Fruit fly (Drosophila melanogaster) whole organism, embryonic: ENCODE measurements around the gene CG14120.

Experiments used
- Asciz ChIP-seq: fragments of 200-800 bp; sonication (Bioruptor generic); optimal IDR thresholded peaks from 2 replicates; lab custom pipeline; 2017; ENCODE audit warnings: missing biosample characterization, mild to moderate bottlenecking, missing genetic modification characterization, missing genetic modification reagents
- Atf3 ChIP-seq: fragments of 200-800 bp; sonication (Bioruptor generic); optimal IDR thresholded peaks from 3 replicates; lab custom pipeline; 2016; ENCODE audit warnings: missing biosample characterization, missing genetic modification characterization
- B-H1 ChIP-seq: fragments of 200-800 bp; sonication (Bioruptor generic); IDR thresholded peaks from 3 replicates; pipeline ENCODE4 v1.3.6; 2022; ENCODE audit warnings: missing biosample characterization, missing genetic modification characterization
- CG10654 ChIP-seq: fragments of 200-800 bp; sonication (Bioruptor generic); optimal IDR thresholded peaks from 2 replicates; lab custom pipeline; 2016; ENCODE audit warnings: missing biosample characterization, missing genetic modification characterization
- CG11456 ChIP-seq: fragments of 200-800 bp; sonication (Bioruptor generic); IDR thresholded peaks from 3 replicates; pipeline ENCODE4 v1.3.6; 2022; ENCODE audit warnings: missing biosample characterization, missing genetic modification characterization
- CG17802 ChIP-seq: fragments of 200-800 bp; sonication (Bioruptor generic); optimal IDR thresholded peaks from 2 replicates; lab custom pipeline; 2018; ENCODE audit warnings: missing biosample characterization, mild to moderate bottlenecking, missing genetic modification characterization, moderate library complexity
- CG18764 ChIP-seq: fragments of 200-800 bp; sonication (Bioruptor generic); optimal IDR thresholded peaks from 3 replicates; lab custom pipeline; 2016; ENCODE audit warnings: missing biosample characterization, missing genetic modification characterization
- CG33557 ChIP-seq: fragments of 200-800 bp; sonication (Bioruptor generic); optimal IDR thresholded peaks from 2 replicates; lab custom pipeline; 2019; ENCODE audit warnings: missing biosample characterization, mild to moderate bottlenecking, missing genetic modification characterization, moderate library complexity
- CG3726 ChIP-seq: fragments of 200-800 bp; sonication (Bioruptor generic); IDR thresholded peaks from 3 replicates; pipeline ENCODE4, ENCODE4 v1.3.6; 2022; ENCODE audit warnings: missing biosample characterization, missing genetic modification characterization
- CG4282 ChIP-seq: fragments of 200-800 bp; sonication (Bioruptor generic); optimal IDR thresholded peaks from 2 replicates; lab custom pipeline; 2016; ENCODE audit warnings: missing biosample characterization, missing genetic modification characterization
- CG4617 ChIP-seq: fragments of 200-800 bp; sonication (Bioruptor generic); optimal IDR thresholded peaks from 3 replicates; lab custom pipeline; 2016; ENCODE audit warnings: missing biosample characterization, missing genetic modification characterization, borderline replicate concordance
- CG7928 ChIP-seq: fragments of 200-800 bp; sonication (Bioruptor generic); optimal IDR thresholded peaks from 2 replicates; lab custom pipeline; 2017; ENCODE audit warnings: missing biosample characterization, mild to moderate bottlenecking, missing genetic modification characterization
- CG7987 ChIP-seq: fragments of 200-800 bp; sonication (Bioruptor generic); optimal IDR thresholded peaks from 2 replicates; lab custom pipeline; 2018; ENCODE audit warnings: missing biosample characterization, mild to moderate bottlenecking, missing genetic modification characterization, moderate library complexity
- CG9932 ChIP-seq: fragments of 200-800 bp; sonication (Bioruptor generic); IDR thresholded peaks from 2 replicates; pipeline ENCODE4 v1.3.6; 2022; ENCODE audit warnings: missing biosample characterization, missing genetic modification characterization
- CTCF ChIP-seq: fragments of 200-800 bp; sonication (Bioruptor generic); optimal IDR thresholded peaks from 2 replicates; lab custom pipeline; 2017; ENCODE audit warnings: missing biosample characterization, mild to moderate bottlenecking, missing genetic modification characterization, moderate library complexity
- D19A ChIP-seq: fragments of 200-800 bp; optimal IDR thresholded peaks from 3 replicates; lab custom pipeline; 2019; ENCODE audit warnings: missing biosample characterization, mild to moderate bottlenecking, missing genetic modification characterization, moderate library complexity
- Dip2 ChIP-seq: fragments of 200-800 bp; sonication (Bioruptor generic); IDR thresholded peaks from 2 replicates; pipeline ENCODE4 v1.3.6; 2022; ENCODE audit warnings: missing biosample characterization, missing genetic modification characterization
- Dref ChIP-seq: fragments of 200-800 bp; sonication (Bioruptor generic); IDR thresholded peaks from 2 replicates; pipeline ENCODE4 v1.3.6; 2022; ENCODE audit warnings: missing biosample characterization, missing genetic modification characterization
- Eip74EF ChIP-seq, 2 experiments: fragments of 200-800 bp in 1 of 2; fragments of >200 bp in 1 of 2; sonication (Bioruptor generic) in 1 of 2; optimal IDR thresholded peaks; 2 replicates each; lab custom pipeline; 2017 to 2019; ENCODE audit warnings: missing biosample characterization in 2 of 2, missing genetic modification characterization in 2 of 2, mild to moderate bottlenecking in 1 of 2, moderate library complexity in 1 of 2
- HmgZ ChIP-seq: fragments of 200-800 bp; sonication (Bioruptor generic); optimal IDR thresholded peaks from 2 replicates; lab custom pipeline; 2018; ENCODE audit warnings: missing biosample characterization, mild to moderate bottlenecking, missing genetic modification characterization
- MBD-R2 ChIP-seq: fragments of 200-800 bp; sonication (Bioruptor generic); IDR thresholded peaks from 2 replicates; pipeline ENCODE4 v1.3.6; 2022; ENCODE audit warnings: missing biosample characterization, missing genetic modification characterization
- Mad ChIP-seq: fragments of 200-800 bp; sonication (Bioruptor generic); optimal IDR thresholded peaks from 2 replicates; lab custom pipeline; 2016; ENCODE audit warnings: missing biosample characterization, missing genetic modification characterization
- Nf-YB ChIP-seq: fragments of 200-800 bp; sonication (Bioruptor generic); optimal IDR thresholded peaks from 3 replicates; lab custom pipeline; 2019; ENCODE audit warnings: missing biosample characterization, mild to moderate bottlenecking, missing genetic modification characterization, moderate library complexity
- Scr ChIP-seq: fragments of 200-800 bp; sonication (Bioruptor generic); IDR thresholded peaks from 2 replicates; pipeline ENCODE4 v1.3.6; 2022; ENCODE audit warnings: missing biosample characterization, missing genetic modification characterization; ENCODE audit not compliant: partially characterized antibody
- az2 ChIP-seq: fragments of 200-800 bp; sonication (Bioruptor generic); optimal IDR thresholded peaks from 3 replicates; lab custom pipeline; 2016; ENCODE audit warnings: missing biosample characterization, missing genetic modification characterization
- crp ChIP-seq, 2 experiments: fragments of 200-800 bp; sonication (Bioruptor generic); optimal IDR thresholded peaks; 2 replicates in 1 of 2; 3 replicates in 1 of 2; lab custom pipeline; 2017; ENCODE audit warnings: missing biosample characterization in 2 of 2, missing genetic modification characterization in 2 of 2, mild to moderate bottlenecking in 1 of 2, moderate library complexity in 1 of 2
- exex ChIP-seq: fragments of 200-800 bp; sonication (Bioruptor generic); optimal IDR thresholded peaks from 4 replicates; lab custom pipeline; 2018; ENCODE audit warnings: missing biosample characterization, mild to moderate bottlenecking, missing genetic modification characterization, moderate library complexity
- gcm ChIP-seq: fragments of 200-800 bp; sonication (Bioruptor generic); optimal IDR thresholded peaks from 2 replicates; lab custom pipeline; 2019; ENCODE audit warnings: missing biosample characterization, mild to moderate bottlenecking, missing genetic modification characterization, moderate library complexity
- gem ChIP-seq: fragments of 200-800 bp; sonication (Bioruptor generic); optimal IDR thresholded peaks from 2 replicates; lab custom pipeline; 2019; ENCODE audit warnings: missing biosample characterization, mild to moderate bottlenecking, missing genetic modification characterization, moderate library complexity
- gt ChIP-seq: fragments of 200-800 bp; sonication (Bioruptor generic); IDR thresholded peaks from 2 replicates; pipeline ENCODE4 v1.3.6; 2022; ENCODE audit warnings: missing biosample characterization, missing genetic modification characterization
- lilli ChIP-seq: fragments of 200-800 bp; sonication (Bioruptor generic); optimal IDR thresholded peaks from 3 replicates; lab custom pipeline; 2016; ENCODE audit warnings: missing biosample characterization, missing genetic modification characterization
- lmd ChIP-seq: fragments of 200-800 bp; sonication (Bioruptor generic); IDR thresholded peaks from 2 replicates; pipeline ENCODE4 v1.3.6; 2022; ENCODE audit warnings: missing biosample characterization, missing genetic modification characterization
- maf-S ChIP-seq: fragments of 200-800 bp; sonication (Bioruptor generic); optimal IDR thresholded peaks from 2 replicates; lab custom pipeline; 2016; ENCODE audit warnings: missing biosample characterization, missing genetic modification characterization
- mirr ChIP-seq: fragments of 200-800 bp; sonication (Bioruptor generic); optimal IDR thresholded peaks from 3 replicates; lab custom pipeline; 2018; ENCODE audit warnings: missing biosample characterization, mild to moderate bottlenecking, missing genetic modification characterization
- nau ChIP-seq: fragments of 200-800 bp; sonication (Bioruptor generic); optimal IDR thresholded peaks from 3 replicates; lab custom pipeline; 2017; ENCODE audit warnings: missing biosample characterization, mild to moderate bottlenecking, missing genetic modification characterization, missing genetic modification reagents
- pfk ChIP-seq: fragments of 200-800 bp; sonication (Bioruptor generic); optimal IDR thresholded peaks from 2 replicates; lab custom pipeline; 2018; ENCODE audit warnings: missing biosample characterization, mild to moderate bottlenecking, missing genetic modification characterization, moderate library complexity
- pnt ChIP-seq: fragments of 200-800 bp; sonication (Bioruptor generic); optimal IDR thresholded peaks from 3 replicates; lab custom pipeline; 2016; ENCODE audit warnings: missing biosample characterization, missing genetic modification characterization
- repo ChIP-seq: fragments of 200-800 bp; sonication (Bioruptor generic); optimal IDR thresholded peaks from 2 replicates; lab custom pipeline; 2016; ENCODE audit warnings: missing biosample characterization, missing genetic modification characterization
- sima ChIP-seq: fragments of 200-800 bp; sonication (Bioruptor generic); optimal IDR thresholded peaks from 2 replicates; lab custom pipeline; 2016; ENCODE audit warnings: missing biosample characterization, missing genetic modification characterization
- slou ChIP-seq: fragments of 200-800 bp; sonication (Bioruptor generic); optimal IDR thresholded peaks from 3 replicates; lab custom pipeline; 2016; ENCODE audit warnings: missing biosample characterization, missing genetic modification characterization
- tio ChIP-seq: fragments of 200-800 bp; sonication (Bioruptor generic); optimal IDR thresholded peaks from 2 replicates; lab custom pipeline; 2017; ENCODE audit warnings: missing biosample characterization, missing genetic modification characterization, inconsistent platforms
- unpg ChIP-seq: fragments of 200-800 bp; sonication (Bioruptor generic); optimal IDR thresholded peaks from 3 replicates; lab custom pipeline; 2018; ENCODE audit warnings: missing biosample characterization, mild to moderate bottlenecking, missing genetic modification characterization, moderate library complexity
- vfl ChIP-seq: fragments of 200-800 bp; sonication (Bioruptor generic); optimal IDR thresholded peaks from 2 replicates; lab custom pipeline; 2016; ENCODE audit warnings: missing biosample characterization, missing genetic modification characterization
- zfh1 ChIP-seq: fragments of 200-800 bp; sonication (Bioruptor generic); IDR thresholded peaks from 3 replicates; pipeline ENCODE4 v1.3.6; 2022; ENCODE audit warnings: missing biosample characterization, missing genetic modification characterization

Gene CG14120

DNA sequence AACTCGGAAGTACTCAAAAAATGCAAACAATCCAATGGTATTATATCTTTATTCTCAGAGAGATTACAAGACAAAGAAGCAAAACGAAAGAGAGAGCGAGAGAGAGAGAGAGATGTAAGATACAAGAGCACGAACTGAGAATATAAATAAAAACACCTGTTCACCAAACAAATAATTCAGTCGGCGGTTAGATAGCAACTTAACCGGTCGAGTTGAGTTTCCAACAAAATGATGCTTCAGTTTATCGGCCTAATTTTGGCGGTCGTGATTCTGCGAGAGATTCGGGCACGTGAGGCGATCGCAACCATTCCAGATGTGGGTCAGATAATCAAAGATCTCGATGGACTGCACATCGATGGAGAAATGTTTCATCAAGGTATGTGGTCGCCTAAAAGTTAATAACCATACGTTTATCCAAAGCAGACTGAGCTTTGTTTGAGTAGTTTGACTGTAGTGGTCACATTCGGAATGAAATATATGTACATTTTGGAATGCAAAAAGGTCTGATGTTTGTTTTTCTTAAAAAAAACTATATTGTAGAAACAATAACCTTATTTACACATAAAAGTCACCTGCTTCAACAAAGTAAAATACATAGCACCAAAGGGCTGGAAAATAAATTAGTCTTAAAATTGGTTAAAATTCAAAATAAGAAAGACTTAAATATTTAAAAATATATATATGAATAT is 7.8 kb downstream of the CG14120 start, which contains the start of gene CG14118 (continued):
- TF ChIP-seq pnt (GFP tag; lab: Kevin White, UChicago) (no peak), sima (GFP tag; lab: Kevin White, UChicago) (no peak), CG9932 (no peak), CG3726 (GFP tag; lab: Robert Waterston, UW) (no peak)
- TF ChIP-seq, all 482 proteins: peak for 44

DNA sequence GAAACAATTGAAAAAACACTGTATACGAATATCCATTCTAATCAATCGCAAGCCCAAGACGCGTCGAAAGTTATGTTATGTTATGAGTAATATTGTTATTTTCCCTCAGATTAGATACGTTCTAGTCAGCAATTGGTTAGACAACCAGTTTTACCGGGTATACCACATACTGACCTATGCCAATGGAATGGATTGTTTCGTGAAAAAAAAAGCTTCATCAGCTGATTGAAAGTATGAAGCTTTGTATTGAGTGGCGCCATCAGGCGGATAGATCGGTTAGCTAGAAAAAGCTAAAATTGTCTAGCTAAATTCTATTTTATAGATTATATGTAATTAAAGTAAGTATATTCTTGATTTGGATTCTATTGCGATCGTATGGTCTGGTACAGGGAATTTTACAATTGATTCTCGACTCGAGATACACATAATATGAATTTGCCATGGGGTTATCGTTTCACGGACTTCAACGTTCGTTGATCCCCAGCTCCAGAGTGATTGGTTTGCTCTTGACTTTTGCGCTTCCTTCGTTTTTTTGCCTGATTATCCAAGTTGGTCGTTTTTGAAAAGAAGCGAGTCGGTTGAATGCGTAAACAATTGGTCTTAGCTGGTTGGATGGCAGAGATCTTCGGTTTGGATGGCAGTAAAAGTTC is 17.9 kb downstream of the CG14120 start, which contains the start of gene CG12520:
Gene CG12520, minus strand, starts transcription at position 159 of the 650 bp plus-strand sequence.
- TF ChIP-seq Mad (GFP tag; lab: Kevin White, UChicago) (no peak), Scr (no peak), mirr (GFP tag; lab: Kevin White, UChicago) (peak; percentile 80), B-H1 (GFP tag; lab: Robert Waterston, UW) (no peak), exex (tag; lab: Kevin White, UChicago) (peak; percentile 56), vfl (no peak), gt (GFP tag; lab: Robert Waterston, UW) (no peak), CTCF (GFP tag; lab: Kevin White, UChicago) (peak; percentile 92), lmd (GFP tag; lab: Robert Waterston, UW) (no peak), Nf-YB (GFP tag; lab: Kevin White, UChicago) (peak; percentile 69), MBD-R2 (GFP tag; lab: Robert Waterston, UW) (0 out of 2 replicates have a peak, but pooled peaks have one; percentile 24), pfk (GFP tag; lab: Kevin White, UChicago) (no peak), gcm (GFP tag; lab: Kevin White, UChicago) (no peak), Eip74EF (GFP tag; optimal IDR thresholded peaks at IDR 0.05; lab: Kevin White, UChicago) (no peak), Dip2 (peak; percentile 85), CG4282 (GFP tag; lab: Kevin White, UChicago) (no peak), Dref (no peak), HmgZ (peak; percentile 14), crp (GFP tag; optimal IDR thresholded peaks at IDR 0.05; lab: Kevin White, UChicago) (peak in 1 of 2 experiments; percentile 81), maf-S (GFP tag; lab: Kevin White, UChicago) (no peak), CG10654 (GFP tag; lab: Kevin White, UChicago) (no peak), CG33557 (GFP tag; lab: Kevin White, UChicago) (no peak), az2 (no peak), CG4617 (GFP tag; lab: Kevin White, UChicago) (no peak), slou (no peak)

DNA sequence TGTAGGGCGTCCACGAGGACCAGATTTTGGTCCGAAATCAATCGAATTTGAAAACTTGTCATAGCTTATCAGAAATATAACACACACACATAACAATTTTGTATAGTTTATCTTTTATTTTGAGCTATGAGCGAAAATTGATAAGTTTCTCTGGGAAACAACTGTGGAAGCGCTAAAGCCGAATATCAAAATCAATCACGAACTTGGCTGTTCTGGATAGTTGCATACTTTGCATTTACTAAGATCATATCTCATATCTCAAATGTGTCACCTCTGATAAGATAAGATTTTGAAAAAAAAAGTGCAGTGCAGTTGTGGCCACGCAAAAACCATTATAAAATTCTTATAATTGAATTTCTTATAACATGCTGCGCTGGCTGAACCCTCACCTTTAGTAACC is 18.8 kb downstream of the CG14120 start, which contains the start of gene CG32117:
Gene CG32117, minus strand, starts transcription at position 101 of the 400 bp plus-strand sequence.
- TF ChIP-seq CG18764: no peak

DNA sequence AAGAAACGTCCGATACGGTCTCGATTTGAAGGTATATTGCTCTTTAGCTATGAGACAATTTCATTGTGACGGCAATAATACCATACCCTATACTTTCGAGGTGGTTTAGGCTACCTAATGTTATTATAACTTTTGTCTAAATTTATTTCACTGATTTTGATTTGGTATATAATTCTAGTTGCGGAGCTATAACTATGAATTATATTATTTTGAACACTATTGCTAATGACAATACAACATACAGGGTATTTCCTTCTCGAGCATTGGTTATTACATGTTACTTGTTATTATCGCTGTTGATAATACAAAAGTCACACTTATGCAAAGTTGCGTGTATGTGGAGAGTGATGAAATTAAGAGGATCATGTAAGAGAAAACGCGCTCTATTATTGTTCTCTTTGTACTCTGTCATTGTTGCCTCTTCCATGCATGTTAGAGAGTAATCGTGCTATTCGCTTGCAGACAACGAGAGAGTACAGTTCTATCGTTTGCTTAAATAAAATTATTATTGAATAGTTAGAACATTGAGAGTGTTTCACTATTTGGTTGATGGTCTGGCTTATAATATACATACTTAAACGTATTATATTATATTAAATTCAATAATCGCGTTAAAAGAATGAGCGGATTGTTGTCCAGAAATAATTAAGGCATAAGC is 28.9 kb downstream of the CG14120 start, which contains the start of gene CG32115:
Gene CG32115, minus strand, starts transcription at position 38 of the 658 bp plus-strand sequence.
- peak; percentile 91 for TF ChIP-seq tio (GFP tag; lab: Kevin White, UChicago)
- TF ChIP-seq Atf3: peak; percentile 84
- peak; percentile 89 for TF ChIP-seq D19A (tag; lab: Kevin White, UChicago)
- peak; percentile 94 for TF ChIP-seq zfh1 (GFP tag; lab: Robert Waterston, UW)
- TF ChIP-seq unpg (GFP tag; lab: Kevin White, UChicago): peak; percentile 96
- peak; percentile 90 for TF ChIP-seq CG3726 (GFP tag; lab: Robert Waterston, UW)
- TF ChIP-seq CG11456 (GFP tag; lab: Robert Waterston, UW): peak; percentile 97
- TF ChIP-seq repo (GFP tag; lab: Kevin White, UChicago): peak; percentile 87
- TF ChIP-seq nau: peak; percentile 83
- peak; percentile 72 for TF ChIP-seq CG7928
- peak; percentile 83 for TF ChIP-seq Asciz (GFP tag; lab: Kevin White, UChicago)
- TF ChIP-seq gem (tag; lab: Kevin White, UChicago): peak; percentile 97
- TF ChIP-seq Mad (GFP tag; lab: Kevin White, UChicago): peak; percentile 83
- peak; percentile 70 for TF ChIP-seq CG17802 (tag; lab: Kevin White, UChicago)
- TF ChIP-seq CG7987: peak; percentile 89
- peak; percentile 95 for TF ChIP-seq lilli (GFP tag; lab: Kevin White, UChicago)
